Fruit fly (Drosophila melanogaster) whole organism, embryonic: ENCODE data around the gene CG17283.
A peak's percentile ranks its signal among the peaks of the same experiment; 100 is the strongest.

ENCODE experiments used
- Awh ChIP-seq: fragments of 200-800 bp; sonication (Bioruptor generic); IDR thresholded peaks from 2 replicates; pipeline ENCODE4, ENCODE4 v1.3.6; 2022; ENCODE audit warnings: missing biosample characterization, missing genetic modification characterization
- CG10543 ChIP-seq: fragments of 200-800 bp; sonication (Bioruptor generic); optimal IDR thresholded peaks from 3 replicates; lab custom pipeline; 2017; ENCODE audit warnings: missing biosample characterization, mild to moderate bottlenecking, missing genetic modification characterization, moderate library complexity
- CG11560 ChIP-seq: fragments of 200-800 bp; sonication (Bioruptor generic); IDR thresholded peaks from 3 replicates; pipeline ENCODE4 v1.3.6; 2022; ENCODE audit warnings: missing biosample characterization, missing genetic modification characterization
- CG1233 ChIP-seq: fragments of 200-800 bp; sonication (Bioruptor generic); optimal IDR thresholded peaks from 4 replicates; lab custom pipeline; 2018; ENCODE audit warnings: missing biosample characterization, mild to moderate bottlenecking, missing genetic modification characterization
- CG13123 ChIP-seq: fragments of 200-800 bp; sonication (Bioruptor generic); optimal IDR thresholded peaks from 2 replicates; lab custom pipeline; 2016; ENCODE audit warnings: missing biosample characterization, missing genetic modification characterization
- CG13894 ChIP-seq: fragments of 200-800 bp; sonication (Bioruptor generic); optimal IDR thresholded peaks from 3 replicates; lab custom pipeline; 2018; ENCODE audit warnings: missing biosample characterization, mild to moderate bottlenecking, missing genetic modification characterization, moderate library complexity
- CG15269 ChIP-seq: fragments of 200-800 bp; sonication (Bioruptor generic); optimal IDR thresholded peaks from 2 replicates; lab custom pipeline; 2018; ENCODE audit warnings: missing biosample characterization, mild to moderate bottlenecking, missing genetic modification characterization, moderate library complexity
- CG16813 ChIP-seq: fragments of 200-800 bp; sonication (Bioruptor generic); IDR thresholded peaks from 3 replicates; pipeline ENCODE4 v1.3.6; 2022; ENCODE audit warnings: missing biosample characterization, missing genetic modification characterization; ENCODE audit not compliant: partially characterized antibody
- CG16863 ChIP-seq: fragments of 200-800 bp; sonication (Bioruptor generic); optimal IDR thresholded peaks from 3 replicates; lab custom pipeline; 2016; ENCODE audit warnings: missing biosample characterization, missing genetic modification characterization
- CG17359 ChIP-seq: fragments of 200-800 bp; sonication (Bioruptor generic); optimal IDR thresholded peaks from 3 replicates; lab custom pipeline; 2018; ENCODE audit warnings: missing biosample characterization, mild to moderate bottlenecking, missing genetic modification characterization, moderate library complexity
- CG18619 ChIP-seq: fragments of 200-800 bp; sonication (Bioruptor generic); optimal IDR thresholded peaks from 3 replicates; lab custom pipeline; 2017; ENCODE audit warnings: missing biosample characterization, mild to moderate bottlenecking, missing genetic modification characterization
- CG30020 ChIP-seq: fragments of 200-800 bp; optimal IDR thresholded peaks from 2 replicates; lab custom pipeline; 2019; ENCODE audit warnings: missing biosample characterization, mild to moderate bottlenecking, missing genetic modification characterization, moderate library complexity
- CG34224 ChIP-seq: fragments of 200-800 bp; sonication (Bioruptor generic); IDR thresholded peaks from 3 replicates; pipeline ENCODE4 v1.3.6; 2022; ENCODE audit warnings: missing biosample characterization, missing genetic modification characterization; ENCODE audit not compliant: partially characterized antibody
- CG4404 ChIP-seq: fragments of 200-800 bp; sonication (Bioruptor generic); IDR thresholded peaks from 2 replicates; pipeline ENCODE4 v1.3.6; 2022; ENCODE audit warnings: missing biosample characterization, missing genetic modification characterization
- CG7372 ChIP-seq: fragments of 200-800 bp; sonication (Bioruptor generic); IDR thresholded peaks from 2 replicates; pipeline ENCODE4 v1.3.6; 2022; ENCODE audit warnings: missing biosample characterization, missing genetic modification characterization
- CG7786 ChIP-seq: fragments of 200-800 bp; sonication (Bioruptor generic); optimal IDR thresholded peaks from 2 replicates; lab custom pipeline; 2016; ENCODE audit warnings: missing biosample characterization, missing genetic modification characterization
- CG7987 ChIP-seq: fragments of 200-800 bp; sonication (Bioruptor generic); optimal IDR thresholded peaks from 2 replicates; lab custom pipeline; 2018; ENCODE audit warnings: missing biosample characterization, mild to moderate bottlenecking, missing genetic modification characterization, moderate library complexity
- CG8924 ChIP-seq: fragments of 200-800 bp; optimal IDR thresholded peaks from 3 replicates; lab custom pipeline; 2019; ENCODE audit warnings: missing biosample characterization, mild to moderate bottlenecking, missing genetic modification characterization, moderate library complexity
- CG9609 ChIP-seq: fragments of 200-800 bp; sonication (Bioruptor generic); optimal IDR thresholded peaks from 3 replicates; lab custom pipeline; 2016; ENCODE audit warnings: missing biosample characterization, missing genetic modification characterization
- Camta ChIP-seq: fragments of 200-800 bp; sonication (Bioruptor generic); optimal IDR thresholded peaks from 2 replicates; lab custom pipeline; 2016; ENCODE audit warnings: missing biosample characterization, missing genetic modification characterization
- Chrac-16 ChIP-seq: fragments of 200-800 bp; sonication (Bioruptor generic); optimal IDR thresholded peaks from 3 replicates; lab custom pipeline; 2016; ENCODE audit warnings: missing biosample characterization, missing genetic modification characterization
- CkIIα-i1 ChIP-seq: fragments of 200-800 bp; sonication (Bioruptor generic); IDR thresholded peaks from 2 replicates; pipeline ENCODE4 v1.3.6; 2022; ENCODE audit warnings: missing biosample characterization, missing genetic modification characterization
- Dbx ChIP-seq: fragments of 200-800 bp; sonication (Bioruptor generic); IDR thresholded peaks from 3 replicates; pipeline ENCODE4 v1.3.6; 2022; ENCODE audit warnings: missing biosample characterization, missing genetic modification characterization
- Dll ChIP-seq: fragments of 200-800 bp; sonication (Bioruptor generic); IDR thresholded peaks from 4 replicates; pipeline ENCODE4 v1.3.6; 2022; ENCODE audit warnings: missing biosample characterization, missing genetic modification characterization; ENCODE audit not compliant: partially characterized antibody
- E2f2 ChIP-seq: fragments of 200-800 bp; sonication (Bioruptor generic); IDR thresholded peaks from 2 replicates; pipeline ENCODE4 v1.3.6; 2022; ENCODE audit warnings: missing biosample characterization, missing genetic modification characterization
- GATAe ChIP-seq: fragments of 200-800 bp; sonication (Bioruptor generic); conservative IDR thresholded peaks from 2 replicates; pipeline ENCODE4 v1.3.6; 2022; ENCODE audit warnings: missing biosample characterization, missing genetic modification characterization
- MESR4 ChIP-seq: fragments of 200-800 bp; sonication (Bioruptor generic); optimal IDR thresholded peaks from 2 replicates; lab custom pipeline; 2018; ENCODE audit warnings: missing biosample characterization, mild to moderate bottlenecking, missing genetic modification characterization, moderate library complexity
- Meics ChIP-seq: fragments of 200-800 bp; sonication (Bioruptor generic); optimal IDR thresholded peaks from 2 replicates; lab custom pipeline; 2017; ENCODE audit warnings: missing biosample characterization, mild to moderate bottlenecking, missing genetic modification characterization
- Neu2 ChIP-seq: fragments of 200-800 bp; sonication (Bioruptor generic); optimal IDR thresholded peaks from 3 replicates; lab custom pipeline; 2016; ENCODE audit warnings: missing biosample characterization, missing genetic modification characterization, borderline replicate concordance
- Oaz ChIP-seq: fragments of 200-800 bp; sonication (Bioruptor generic); IDR thresholded peaks from 2 replicates; pipeline ENCODE4 v1.3.6; 2022; ENCODE audit warnings: missing biosample characterization, missing genetic modification characterization
- Six4 ChIP-seq: fragments of 200-800 bp; sonication (Bioruptor generic); optimal IDR thresholded peaks from 2 replicates; lab custom pipeline; 2016; ENCODE audit warnings: missing biosample characterization, missing genetic modification characterization
- Xrp1 ChIP-seq: fragments of 200-800 bp; sonication (Bioruptor generic); IDR thresholded peaks from 2 replicates; pipeline ENCODE4 v1.3.6; 2022; ENCODE audit warnings: missing biosample characterization, missing genetic modification characterization
- ab ChIP-seq: fragments of 200-800 bp; sonication (Bioruptor generic); optimal IDR thresholded peaks from 2 replicates; lab custom pipeline; 2016; ENCODE audit warnings: missing biosample characterization, missing genetic modification characterization
- abd-A ChIP-seq: fragments of 200-800 bp; sonication (Bioruptor generic); optimal IDR thresholded peaks from 3 replicates; lab custom pipeline; 2019; ENCODE audit warnings: missing biosample characterization, mild to moderate bottlenecking, missing genetic modification characterization, moderate library complexity
- bab2 ChIP-seq: fragments of 200-800 bp; sonication (Bioruptor generic); optimal IDR thresholded peaks from 2 replicates; lab custom pipeline; 2016; ENCODE audit warnings: missing biosample characterization, missing genetic modification characterization
- bcd ChIP-seq: fragments of 200-800 bp; sonication (Bioruptor generic); optimal IDR thresholded peaks from 2 replicates; lab custom pipeline; 2017; ENCODE audit warnings: missing biosample characterization, mild to moderate bottlenecking, missing genetic modification characterization
- cas ChIP-seq: fragments of 200-800 bp; sonication (Bioruptor generic); IDR thresholded peaks from 2 replicates; pipeline ENCODE4 v1.3.6; 2022; ENCODE audit warnings: missing biosample characterization, missing genetic modification characterization
- crc ChIP-seq: fragments of 200-800 bp; sonication (Bioruptor generic); optimal IDR thresholded peaks from 2 replicates; lab custom pipeline; 2016; ENCODE audit warnings: missing biosample characterization, missing genetic modification characterization
- dmrt11E ChIP-seq: fragments of 200-800 bp; sonication (Bioruptor generic); optimal IDR thresholded peaks from 3 replicates; lab custom pipeline; 2018; ENCODE audit warnings: missing biosample characterization, mild to moderate bottlenecking, missing genetic modification characterization, moderate library complexity
- ftz-f1 ChIP-seq: fragments of 200-800 bp; sonication (Bioruptor generic); optimal IDR thresholded peaks from 2 replicates; lab custom pipeline; 2016; ENCODE audit warnings: missing biosample characterization, missing genetic modification characterization
- gcm ChIP-seq: fragments of 200-800 bp; sonication (Bioruptor generic); optimal IDR thresholded peaks from 2 replicates; lab custom pipeline; 2019; ENCODE audit warnings: missing biosample characterization, mild to moderate bottlenecking, missing genetic modification characterization, moderate library complexity
- gro ChIP-seq: fragments of 200-800 bp; sonication (Bioruptor generic); optimal IDR thresholded peaks from 2 replicates; lab custom pipeline; 2016; ENCODE audit warnings: missing biosample characterization, missing genetic modification characterization
- gt ChIP-seq: fragments of 200-800 bp; sonication (Bioruptor generic); IDR thresholded peaks from 2 replicates; pipeline ENCODE4 v1.3.6; 2022; ENCODE audit warnings: missing biosample characterization, missing genetic modification characterization
- ind ChIP-seq: fragments of 200-800 bp; sonication (Bioruptor generic); optimal IDR thresholded peaks from 3 replicates; lab custom pipeline; 2016; ENCODE audit warnings: missing biosample characterization, missing genetic modification characterization
- knrl ChIP-seq: fragments of 200-800 bp; sonication (Bioruptor generic); IDR thresholded peaks from 3 replicates; pipeline ENCODE4 v1.3.6; 2022; ENCODE audit warnings: missing biosample characterization, missing genetic modification characterization; ENCODE audit not compliant: partially characterized antibody
- mirr ChIP-seq: fragments of 200-800 bp; sonication (Bioruptor generic); optimal IDR thresholded peaks from 3 replicates; lab custom pipeline; 2018; ENCODE audit warnings: missing biosample characterization, mild to moderate bottlenecking, missing genetic modification characterization
- pho ChIP-seq: fragments of 200-800 bp; sonication (Bioruptor generic); optimal IDR thresholded peaks from 2 replicates; lab custom pipeline; 2016; ENCODE audit warnings: missing biosample characterization, missing genetic modification characterization
- pros ChIP-seq: fragments of 200-800 bp; sonication (Bioruptor generic); optimal IDR thresholded peaks from 3 replicates; lab custom pipeline; 2019; ENCODE audit warnings: missing biosample characterization, mild to moderate bottlenecking, missing genetic modification characterization, moderate library complexity
- ssp ChIP-seq: fragments of 200-800 bp; sonication (Bioruptor generic); IDR thresholded peaks from 2 replicates; pipeline ENCODE4 v1.3.6; 2022; ENCODE audit warnings: missing biosample characterization, missing genetic modification characterization
- tin ChIP-seq: fragments of 200-800 bp; sonication (Bioruptor generic); optimal IDR thresholded peaks from 3 replicates; lab custom pipeline; 2016; ENCODE audit warnings: missing biosample characterization, missing genetic modification characterization

Gene CG17283

DNA sequence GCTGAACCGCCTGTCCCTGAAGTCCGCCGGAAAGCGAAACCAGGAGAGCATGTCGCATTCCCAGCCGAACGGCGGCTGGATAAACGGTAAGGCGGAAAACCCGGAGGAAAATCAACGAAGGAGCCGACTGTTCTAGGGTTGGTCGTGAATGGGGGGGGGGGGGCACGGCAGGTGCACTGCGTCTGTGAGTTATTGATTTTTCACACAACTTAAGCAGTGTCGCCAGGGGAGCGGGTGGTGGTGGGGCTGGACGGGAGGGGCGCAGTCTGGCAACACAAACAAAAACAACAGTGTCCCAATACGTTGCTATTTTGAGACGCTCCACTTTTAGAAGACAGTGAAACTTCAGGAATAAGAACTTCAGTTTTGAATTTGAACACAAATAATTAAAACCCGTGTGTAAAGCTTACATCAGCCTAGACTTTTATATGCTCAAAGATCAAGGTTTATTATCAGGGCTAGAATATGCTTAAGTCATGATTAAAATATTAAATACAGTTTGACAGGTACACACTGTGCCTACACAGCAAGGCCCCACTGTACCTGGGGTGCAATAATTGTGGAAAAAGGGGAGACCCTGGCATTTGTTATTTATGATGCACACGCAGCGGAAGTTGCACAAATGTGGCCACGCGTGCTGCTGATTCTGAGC lies 21.4 kb upstream of the CG17283 start (continued):
- TF ChIP-seq CG8924 (peak; percentile 62), CG18619 (GFP tag; lab: Kevin White, UChicago) (peak; percentile 43), CG13123 (GFP tag; lab: Kevin White, UChicago) (peak; percentile 33), CG7372 (GFP tag; lab: Robert Waterston, UW) (peak; percentile 50; the same call in 1 of the 2 replicates), Dll (GFP tag; lab: Robert Waterston, UW) (no peak), CG34224 (GFP tag; lab: Robert Waterston, UW) (no peak), CG15269 (tag; lab: Kevin White, UChicago) (peak; percentile 64), CG9609 (peak; percentile 38), E2f2 (GFP tag; lab: Robert Waterston, UW) (peak; percentile 39), CkIIα-i1 (GFP tag; lab: Robert Waterston, UW) (no peak), CG16813 (GFP tag; lab: Robert Waterston, UW) (no peak), Xrp1 (GFP tag; lab: Robert Waterston, UW) (peak; percentile 86), bab2 (GFP tag; lab: Kevin White, UChicago) (peak; percentile 46), cas (GFP tag; lab: Robert Waterston, UW) (no peak), abd-A (tag; lab: Kevin White, UChicago) (no peak), pho (GFP tag; lab: Kevin White, UChicago) (no peak), tin (GFP tag; lab: Kevin White, UChicago) (peak; percentile 69), CG13894 (tag; lab: Kevin White, UChicago) (no peak), ssp (GFP tag; lab: Robert Waterston, UW) (peak; percentile 48), knrl (GFP tag; lab: Robert Waterston, UW) (no peak), ab (GFP tag; lab: Kevin White, UChicago) (no peak), GATAe (GFP tag; lab: Robert Waterston, UW) (no peak), gro (peak; percentile 28), bcd (peak; percentile 65), Neu2 (GFP tag; lab: Kevin White, UChicago) (no peak), pros (GFP tag; lab: Kevin White, UChicago) (no peak), gcm (GFP tag; lab: Kevin White, UChicago) (peak; percentile 48), CG7987 (GFP tag; lab: Kevin White, UChicago) (no peak), CG30020 (tag; lab: Kevin White, UChicago) (no peak), MESR4 (no peak), Dbx (GFP tag; lab: Robert Waterston, UW) (0 out of 3 replicates have a peak, but pooled peaks have one; percentile 20), Oaz (GFP tag; lab: Robert Waterston, UW) (peak; percentile 17; the same call in 1 of the 2 replicates), CG11560 (tag; lab: Robert Waterston, UW) (no peak), Chrac-16 (peak; percentile 47), CG16863 (peak; percentile 36), mirr (GFP tag; lab: Kevin White, UChicago) (no peak), Six4 (GFP tag; lab: Kevin White, UChicago) (peak; percentile 49), CG17359 (tag; lab: Kevin White, UChicago) (peak; percentile 86), ftz-f1 (GFP tag; lab: Kevin White, UChicago) (no peak), CG1233 (peak; percentile 56), Meics (GFP tag; lab: Kevin White, UChicago) (peak; percentile 52), Awh (GFP tag; lab: Robert Waterston, UW) (peak; percentile 66), Camta (GFP tag; lab: Kevin White, UChicago) (peak; percentile 29), CG10543 (no peak), dmrt11E (tag; lab: Kevin White, UChicago) (peak; percentile 67), CG4404 (GFP tag; lab: Robert Waterston, UW) (peak; percentile 49; the same call in 1 of the 2 replicates), CG7786 (GFP tag; lab: Kevin White, UChicago) (peak; percentile 7), crc (no peak), ind (GFP tag; lab: Kevin White, UChicago) (peak; percentile 64), gt (GFP tag; lab: Robert Waterston, UW) (peak; percentile 70)
